Fruit fly (Drosophila melanogaster) whole organism, prepupa: ENCODE measurements around the gene pan.

Source experiments
- Blimp-1 ChIP-seq: fragments of 200-800 bp; sonication (Bioruptor generic); optimal IDR thresholded peaks from 3 replicates; lab custom pipeline; 2017; ENCODE audit warnings: missing biosample characterization, missing genetic modification characterization, mild to moderate bottlenecking, moderate library complexity, missing genetic modification reagents
- CG11762 ChIP-seq: fragments of 200-800 bp; sonication (Bioruptor generic); optimal IDR thresholded peaks from 3 replicates; lab custom pipeline; 2016; ENCODE audit warnings: missing biosample characterization, missing genetic modification characterization; ENCODE audit not compliant: insufficient read depth
- CG15336 ChIP-seq: fragments of 200-800 bp; sonication (Bioruptor generic); IDR thresholded peaks from 2 replicates; pipeline ENCODE4 v1.3.6; 2022; ENCODE audit warnings: missing biosample characterization, missing genetic modification characterization
- CG6854 ChIP-seq: fragments of 200-800 bp; sonication (Bioruptor generic); optimal IDR thresholded peaks from 2 replicates; lab custom pipeline; 2017; ENCODE audit warnings: missing biosample characterization, mild to moderate bottlenecking, missing genetic modification characterization
- CG8632 ChIP-seq: fragments of 200-800 bp; sonication (Bioruptor generic); optimal IDR thresholded peaks from 3 replicates; lab custom pipeline; 2016; ENCODE audit warnings: missing biosample characterization, missing genetic modification characterization
- Gug ChIP-seq: fragments of 200-800 bp; sonication (Bioruptor generic); IDR thresholded peaks from 2 replicates; pipeline ENCODE4 v1.3.6; 2022; ENCODE audit warnings: missing biosample characterization, missing genetic modification characterization
- Lpt ChIP-seq: fragments of 200-800 bp; sonication (Bioruptor generic); optimal IDR thresholded peaks from 3 replicates; lab custom pipeline; 2016; ENCODE audit warnings: missing biosample characterization, missing genetic modification characterization
- Met ChIP-seq: fragments of 200-800 bp; sonication (Bioruptor generic); optimal IDR thresholded peaks from 3 replicates; lab custom pipeline; 2016; ENCODE audit warnings: missing biosample characterization, missing genetic modification characterization
- Sox102F ChIP-seq: fragments of 200-800 bp; sonication (Bioruptor generic); optimal IDR thresholded peaks from 2 replicates; lab custom pipeline; 2016; ENCODE audit warnings: missing biosample characterization, mild to moderate bottlenecking, missing genetic modification characterization
- fd59A ChIP-seq: fragments of 200-800 bp; sonication (Bioruptor generic); optimal IDR thresholded peaks from 2 replicates; lab custom pipeline; 2017; ENCODE audit warnings: missing biosample characterization, mild to moderate bottlenecking, missing genetic modification characterization, missing genetic modification reagents
- fd85E ChIP-seq: fragments of 200-800 bp; sonication (Bioruptor generic); optimal IDR thresholded peaks from 3 replicates; lab custom pipeline; 2016; ENCODE audit warnings: missing biosample characterization, missing genetic modification characterization
- net ChIP-seq: fragments of 200-800 bp; sonication (Bioruptor generic); optimal IDR thresholded peaks from 3 replicates; lab custom pipeline; 2016; ENCODE audit warnings: missing biosample characterization, missing genetic modification characterization
- salr ChIP-seq, 2 experiments: fragments of 200-800 bp; sonication (Bioruptor generic); optimal IDR thresholded peaks; 3 replicates each; lab custom pipeline; 2016 to 2018; ENCODE audit warnings: missing biosample characterization in 2 of 2, missing genetic modification characterization in 2 of 2, mild to moderate bottlenecking in 1 of 2

DNA sequence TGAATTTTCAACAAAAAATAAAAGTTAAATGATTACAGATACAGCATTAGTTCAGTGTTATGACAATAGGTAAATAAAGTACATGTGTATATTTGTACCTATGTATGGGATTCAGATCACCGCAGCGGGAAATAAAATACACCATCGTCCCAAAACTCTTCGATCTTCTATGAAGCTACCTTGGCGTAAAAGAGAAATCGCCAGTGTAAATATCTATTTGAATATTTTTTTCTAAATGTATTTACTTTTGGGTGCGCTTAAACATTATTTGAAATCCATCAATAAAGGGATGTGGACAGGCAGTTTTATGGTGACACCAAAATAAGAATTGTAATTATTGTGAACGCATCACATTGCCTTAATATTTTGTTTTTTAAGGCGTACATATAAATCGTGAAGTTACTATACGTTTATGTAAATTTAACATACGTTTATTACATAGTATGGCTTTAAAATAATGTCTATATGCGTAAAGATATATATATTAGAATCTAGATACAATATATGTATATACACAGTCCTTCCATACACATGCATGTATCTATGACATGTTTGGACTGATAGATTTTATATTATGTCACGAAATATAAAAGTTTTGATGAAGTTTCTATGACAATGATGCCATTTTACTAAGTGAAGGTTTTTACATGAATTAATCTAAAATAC, 63.0 kb downstream of the pan start, which contains the start of gene anne:
- TF ChIP-seq CG6854 (GFP tag; lab: Kevin White, UChicago) (peak; percentile 11), CG15336 (GFP tag; lab: Robert Waterston, UW) (no peak), salr (GFP tag; optimal IDR thresholded peaks at IDR 0.05; lab: Kevin White, UChicago) (no peak), Gug (GFP tag; lab: Robert Waterston, UW) (no peak), Lpt (GFP tag; lab: Kevin White, UChicago) (no peak), fd85E (GFP tag; lab: Kevin White, UChicago) (no peak), net (GFP tag; lab: Kevin White, UChicago) (no peak), CG11762 (GFP tag; lab: Kevin White, UChicago) (no peak), CG8632 (GFP tag; lab: Kevin White, UChicago) (no peak), Sox102F (GFP tag; lab: Kevin White, UChicago) (no peak), fd59A (GFP tag; lab: Kevin White, UChicago) (no peak), Blimp-1 (GFP tag; lab: Kevin White, UChicago) (no peak), Met (GFP tag; lab: Kevin White, UChicago) (no peak)
